Fruit fly (Drosophila melanogaster): ENCODE data around the gene KrT95D.

KrT95D gene

DNA sequence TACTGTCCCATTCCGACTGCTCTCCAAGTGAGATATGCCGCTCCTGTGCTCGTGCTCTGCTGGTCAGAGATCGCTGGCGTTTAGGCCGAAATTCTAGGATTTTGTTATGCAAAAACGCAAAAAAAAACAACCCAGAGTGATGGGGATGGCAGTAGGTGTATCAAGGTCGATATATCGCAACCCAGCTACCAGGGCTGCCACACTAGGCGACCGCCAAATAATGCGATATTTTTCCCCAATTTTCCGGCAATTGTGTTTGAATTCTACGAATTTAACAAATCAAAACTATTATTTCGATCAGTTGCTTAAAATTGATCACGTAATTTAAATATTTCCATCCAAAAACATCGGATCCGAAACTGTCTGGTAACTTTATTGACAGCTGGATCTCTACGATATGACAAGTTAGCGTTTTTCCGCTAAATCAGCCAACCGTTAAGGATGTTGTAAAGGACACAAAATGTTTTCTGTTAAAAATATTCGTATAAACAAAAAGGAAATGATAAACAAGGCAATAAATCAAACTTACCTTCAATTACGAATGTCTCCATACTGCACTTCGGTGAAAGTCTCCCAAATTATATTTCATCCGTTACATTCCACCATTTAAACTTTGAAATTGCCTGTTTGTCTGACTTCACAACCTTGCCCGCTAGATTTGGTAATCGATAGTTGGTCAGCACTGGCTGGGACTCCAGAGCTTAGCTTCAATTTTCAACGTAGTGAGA is 6.1 kb upstream of the KrT95D start, which contains the start of gene spas:
Gene spas, plus strand, starts transcription at position 678 of the 728 bp plus-strand sequence.
- TF ChIP-seq Ets65A (GFP tag), result peak; percentile 96
- TF ChIP-seq CG34376 (GFP tag; optimal IDR thresholded peaks at IDR 0.05), result peak; percentile 37
- peak; percentile 78 for TF ChIP-seq Dip3 (GFP tag; optimal IDR thresholded peaks at IDR 0.05)
- TF ChIP-seq HmgD (GFP tag; optimal IDR thresholded peaks at IDR 0.05), result peak; percentile 50
- peak; percentile 57 for TF ChIP-seq CG3065 (GFP tag; optimal IDR thresholded peaks at IDR 0.05)
- no peak for TF ChIP-seq cg (GFP tag; optimal IDR thresholded peaks at IDR 0.05)
- peak; percentile 90 for TF ChIP-seq CG1603 (tag; optimal IDR thresholded peaks at IDR 0.05)
- TF ChIP-seq CG13775 (GFP tag; optimal IDR thresholded peaks at IDR 0.05), result peak; percentile 87
- TF ChIP-seq CG17359 (tag; optimal IDR thresholded peaks at IDR 0.05), result peak; percentile 49
- TF ChIP-seq CG14441 (GFP tag; IDR thresholded peaks at IDR 0.05), result peak; percentile 74
- TF ChIP-seq fd3F (GFP tag; optimal IDR thresholded peaks at IDR 0.05), result peak; percentile 40
- TF ChIP-seq Meics (GFP tag; optimal IDR thresholded peaks at IDR 0.05), result peak; percentile 54
- peak; percentile 80 for TF ChIP-seq gem (tag; optimal IDR thresholded peaks at IDR 0.05)
- TF ChIP-seq Trl (optimal IDR thresholded peaks at IDR 0.05), result no peak
- peak; percentile 67 for TF ChIP-seq Trl (GFP tag; optimal IDR thresholded peaks at IDR 0.05)
- peak; percentile 41 for TF ChIP-seq hkb (optimal IDR thresholded peaks at IDR 0.05)
- TF ChIP-seq hkb (GFP tag; IDR thresholded peaks at IDR 0.05), result peak; percentile 55
- TF ChIP-seq B-H1 (GFP tag; IDR thresholded peaks at IDR 0.05), result peak; percentile 60; the same call in 1 of the 3 replicates
- TF ChIP-seq CG6272 (GFP tag; IDR thresholded peaks at IDR 0.05), result peak; percentile 87
- peak; percentile 62 for TF ChIP-seq CG10654 (GFP tag; optimal IDR thresholded peaks at IDR 0.05)
- peak; percentile 55; the same call in 1 of the 3 replicates for TF ChIP-seq CG11093 (GFP tag; IDR thresholded peaks at IDR 0.05)
- no peak for TF ChIP-seq Fer1 (GFP tag; optimal IDR thresholded peaks at IDR 0.05)
- TF ChIP-seq esg (GFP tag; conservative IDR thresholded peaks at IDR 0.05), result peak; percentile 70
- TF ChIP-seq Ets97D (GFP tag; optimal IDR thresholded peaks at IDR 0.05), result peak; percentile 58
- no peak for TF ChIP-seq CG8359 (GFP tag; optimal IDR thresholded peaks at IDR 0.05; ENCODE audit: borderline replicate concordance)
- TF ChIP-seq NC2β (GFP tag; optimal IDR thresholded peaks at IDR 0.05), result no peak
- TF ChIP-seq mam (GFP tag; optimal IDR thresholded peaks at IDR 0.05), result peak; percentile 73
- peak; percentile 12 for TF ChIP-seq repo (GFP tag; optimal IDR thresholded peaks at IDR 0.05)
- TF ChIP-seq tup (GFP tag; optimal IDR thresholded peaks at IDR 0.05), result peak; percentile 25
- TF ChIP-seq CG17829 (tag; optimal IDR thresholded peaks at IDR 0.05), result peak; percentile 62
- no peak for TF ChIP-seq cas (GFP tag; IDR thresholded peaks at IDR 0.05)
- peak; percentile 52; the same call in 1 of the 2 replicates for TF ChIP-seq wor (GFP tag; IDR thresholded peaks at IDR 0.05)
- TF ChIP-seq ash1 (GFP tag; optimal IDR thresholded peaks at IDR 0.05), result no peak
- TF ChIP-seq CG16813 (GFP tag; IDR thresholded peaks at IDR 0.05; ENCODE audit: partially characterized antibody), result peak; percentile 98
- TF ChIP-seq unc-4 (GFP tag; IDR thresholded peaks at IDR 0.05; ENCODE audit: partially characterized antibody), result peak; percentile 88
- TF ChIP-seq zf30C (GFP tag; optimal IDR thresholded peaks at IDR 0.05), result no peak
- TF ChIP-seq CG10959 (GFP tag; IDR thresholded peaks at IDR 0.05), result peak; percentile 61
- TF ChIP-seq nau (GFP tag; optimal IDR thresholded peaks at IDR 0.05), result no peak
- TF ChIP-seq ewg (GFP tag; optimal IDR thresholded peaks at IDR 0.05), result peak; percentile 49
- TF ChIP-seq CG4328 (GFP tag; optimal IDR thresholded peaks at IDR 0.05), result peak; percentile 20
- peak; percentile 62; the same call in 1 of the 2 replicates for TF ChIP-seq ranshi (GFP tag; IDR thresholded peaks at IDR 0.05)
- 0 out of 3 replicates have a peak, but pooled peaks have one; percentile 37 for TF ChIP-seq C15 (GFP tag; IDR thresholded peaks at IDR 0.05)
- peak; percentile 94 for TF ChIP-seq Bgb (GFP tag; IDR thresholded peaks at IDR 0.05; ENCODE audit: partially characterized antibody)
- peak; percentile 7 for TF ChIP-seq her (GFP tag; optimal IDR thresholded peaks at IDR 0.05)
- TF ChIP-seq HLHmδ (GFP tag; optimal IDR thresholded peaks at IDR 0.05), result no peak
- TF ChIP-seq CG17568 (GFP tag; optimal IDR thresholded peaks at IDR 0.05), result no peak
- 0 out of 3 replicates have a peak, but pooled peaks have one; percentile 49 for TF ChIP-seq CG2889 (GFP tag; IDR thresholded peaks at IDR 0.05)
- peak; percentile 56; the same call in 2 of the 3 replicates for TF ChIP-seq croc (GFP tag; conservative IDR thresholded peaks at IDR 0.05)
- TF ChIP-seq prd (optimal IDR thresholded peaks at IDR 0.05), result no peak
- peak; percentile 91 for TF ChIP-seq prd (GFP tag; IDR thresholded peaks at IDR 0.05)

Data from whole organism, embryonic.